Worm (Caenorhabditis elegans) whole organism, late embryonic: ENCODE data around the gene nstp-4.
"Not testable (repeated sequence)": the region's sequence is repeated elsewhere in the genome, so short reads cannot be mapped to it uniquely, and the experiment has no call there.

Experiments used
- eyg-1 ChIP-seq: sonication (generic microtip); optimal IDR thresholded peaks from 2 replicates; lab custom pipeline; 2016; ENCODE audit warnings: missing genotype, missing genetic modification characterization, missing compliant biosample characterization
- pha-4 ChIP-seq: fragments of 150-350 bp; optimal IDR thresholded peaks from 2 replicates; lab custom pipeline; 2018; ENCODE audit warnings: missing biosample characterization, missing genetic modification reagents, missing genetic modification characterization
- tbx-7 ChIP-seq: sonication (generic microtip); optimal IDR thresholded peaks from 2 replicates; lab custom pipeline; 2016; ENCODE audit warnings: missing genotype, missing genetic modification characterization, missing compliant biosample characterization

nstp-4 gene

DNA sequence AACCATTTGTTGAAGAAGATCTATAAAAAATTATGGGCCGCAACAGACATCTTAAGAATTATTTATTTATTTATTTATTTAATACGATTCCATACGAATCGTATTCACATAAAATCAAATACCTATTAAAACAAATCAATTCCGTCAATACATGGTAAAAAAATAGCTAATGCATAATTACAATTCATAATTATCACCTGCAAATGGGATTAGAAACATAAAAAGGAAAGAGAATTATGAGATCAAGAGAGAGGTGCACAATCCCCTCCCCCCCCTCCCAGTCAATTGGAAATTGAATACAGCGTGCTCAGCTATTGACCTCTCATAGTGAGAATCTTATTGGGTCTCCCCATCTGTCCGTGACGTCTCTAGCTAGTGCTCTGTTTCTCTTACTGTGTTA, 52.5 kb downstream of the nstp-4 start, which contains the start of gene C24H12.1:
TSS of gene C24H12.1 (plus strand) at position 301 of the 400 bp plus-strand sequence.
- not testable (repeated sequence) for TF ChIP-seq tbx-7; eyg-1 (tag; lab: Kevin White, UChicago); pha-4
